Fruit fly (Drosophila melanogaster) whole organism, wandering third instar larva: ENCODE results near the gene CG10182.

Experiments
- CrebA ChIP-seq: fragments of 200-800 bp; sonication (Bioruptor generic); optimal IDR thresholded peaks from 2 replicates; lab custom pipeline; 2016; ENCODE audit warnings: missing biosample characterization, mild to moderate bottlenecking, missing genetic modification characterization, borderline replicate concordance
- Vsx2 ChIP-seq: fragments of 200-300, 225-300 bp; sonication (Bioruptor generic); optimal IDR thresholded peaks from 2 replicates; lab custom pipeline; 2018; ENCODE audit warnings: missing biosample characterization, missing genetic modification characterization; ENCODE audit not compliant: partially characterized antibody
- brk ChIP-seq: fragments of 200-800 bp; sonication (Bioruptor generic); optimal IDR thresholded peaks from 2 replicates; lab custom pipeline; 2016; ENCODE audit warnings: missing biosample characterization, mild to moderate bottlenecking, missing genetic modification characterization
- fru ChIP-seq: fragments of 200-800 bp; sonication (Bioruptor generic); optimal IDR thresholded peaks from 3 replicates; lab custom pipeline; 2016; ENCODE audit warnings: missing biosample characterization, mild to moderate bottlenecking, missing genetic modification characterization

Gene CG10182

DNA sequence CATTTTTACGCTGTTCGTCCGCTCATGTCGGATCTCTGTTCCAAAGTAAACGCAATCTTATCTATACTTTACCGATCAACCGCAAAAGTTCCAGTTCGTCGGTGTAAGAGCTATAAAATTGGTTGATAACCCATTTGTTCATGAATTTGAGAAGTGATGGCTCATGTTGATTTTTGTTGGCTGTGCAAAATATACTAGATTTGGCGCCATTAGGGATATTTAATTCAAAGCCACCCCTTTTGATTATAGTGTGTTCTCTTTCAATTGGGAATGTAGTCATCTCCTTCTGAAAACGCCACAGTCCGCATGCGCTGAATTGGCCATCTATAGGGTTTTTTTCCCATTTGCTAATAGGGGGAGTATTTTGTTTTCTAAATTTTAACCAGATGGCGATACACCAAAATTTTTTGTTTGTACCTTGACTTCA is 50.9 kb downstream of the CG10182 start, which contains the start of gene Ugt303B2:
Gene Ugt303B2, minus strand, starts transcription at position 190 of the 427 bp plus-strand sequence.
- TF ChIP-seq brk (no peak), Vsx2 (GFP tag; lab: Kevin White, UChicago) (peak; percentile 9), fru (peak; percentile 47), CrebA (GFP tag; lab: Kevin White, UChicago) (no peak)
- TF ChIP-seq, all 38 proteins: peak for 2
